Worm (Caenorhabditis elegans) whole organism, early embryonic: Measurements from ENCODE around the gene srh-255.

Experiments used
- B0310.2 ChIP-seq: sonication (generic microtip); optimal IDR thresholded peaks from 2 replicates; lab custom pipeline; 2016; ENCODE audit warnings: mild to moderate bottlenecking, missing genetic modification characterization, missing compliant biosample characterization
- F13C5.2 ChIP-seq: sonication (generic microtip); optimal IDR thresholded peaks from 2 replicates; lab custom pipeline; 2017; ENCODE audit warnings: mild to moderate bottlenecking, missing genetic modification characterization, inconsistent platforms, missing compliant biosample characterization
- aly-1 ChIP-seq: sonication (generic microtip); optimal IDR thresholded peaks from 2 replicates; lab custom pipeline; 2016; ENCODE audit warnings: missing genetic modification characterization, missing compliant biosample characterization
- ama-1 ChIP-seq: fragments of 150-350 bp; optimal IDR thresholded peaks from 2 replicates; lab custom pipeline; 2014
- ceh-13 ChIP-seq: fragments of 200-800 bp; sonication (Bioruptor generic); optimal IDR thresholded peaks from 2 replicates; lab custom pipeline; 2018; ENCODE audit warnings: mild to moderate bottlenecking, missing genetic modification characterization, missing compliant biosample characterization
- ceh-36 ChIP-seq: sonication (generic microtip); optimal IDR thresholded peaks from 2 replicates; lab custom pipeline; 2016; ENCODE audit warnings: missing genetic modification characterization, inconsistent platforms, missing compliant biosample characterization
- ets-7 ChIP-seq: sonication (generic microtip); optimal IDR thresholded peaks from 2 replicates; lab custom pipeline; 2016; ENCODE audit warnings: missing genotype, missing genetic modification characterization, missing compliant biosample characterization
- flt-1 ChIP-seq: fragments of 200-800 bp; sonication (Bioruptor generic); IDR thresholded peaks from 2 replicates; pipeline ENCODE4 v1.3.6; 2022; ENCODE audit warnings: missing genetic modification characterization, missing compliant biosample characterization
- hmbx-1 ChIP-seq: sonication (generic microtip); optimal IDR thresholded peaks from 2 replicates; lab custom pipeline; 2016; ENCODE audit warnings: mild to moderate bottlenecking, missing genetic modification characterization, missing compliant biosample characterization
- hmg-4 ChIP-seq: fragments of 200-800 bp; sonication (Bioruptor generic); optimal IDR thresholded peaks from 2 replicates; lab custom pipeline; 2018; ENCODE audit warnings: mild to moderate bottlenecking, missing genetic modification characterization, missing compliant biosample characterization
- hnd-1 ChIP-seq: sonication (generic microtip); optimal IDR thresholded peaks from 2 replicates; lab custom pipeline; 2016; ENCODE audit warnings: missing genetic modification characterization, missing compliant biosample characterization
- pes-1 ChIP-seq: fragments of 200-800 bp; sonication (Bioruptor generic); IDR thresholded peaks from 2 replicates; pipeline ENCODE4 v1.3.6; 2022; ENCODE audit warnings: missing genetic modification reagents, missing genetic modification characterization, missing compliant biosample characterization
- scrt-1 ChIP-seq: fragments of 200-800 bp; sonication (Bioruptor generic); IDR thresholded peaks from 2 replicates; pipeline ENCODE4 v1.3.6; 2022; ENCODE audit warnings: missing genetic modification characterization, missing compliant biosample characterization
- sea-1 ChIP-seq: fragments of 200-800 bp; sonication (Bioruptor generic); conservative IDR thresholded peaks from 2 replicates; pipeline ENCODE4 v1.3.6; 2022; ENCODE audit warnings: missing genetic modification characterization, missing compliant biosample characterization
- tbx-11 ChIP-seq: fragments of 200-800 bp; sonication (Bioruptor generic); IDR thresholded peaks from 2 replicates; pipeline ENCODE4 v1.3.6; 2022; ENCODE audit warnings: missing genetic modification characterization, missing compliant biosample characterization
- tbx-37 ChIP-seq: fragments of 200-800 bp; sonication (Bioruptor generic); conservative IDR thresholded peaks from 2 replicates; pipeline ENCODE4 v1.3.6; 2022; ENCODE audit warnings: missing genetic modification reagents, missing genetic modification characterization, missing compliant biosample characterization
- tra-4 ChIP-seq: sonication (generic microtip); optimal IDR thresholded peaks from 2 replicates; lab custom pipeline; 2017; ENCODE audit warnings: missing genetic modification characterization, missing compliant biosample characterization

The srh-255 gene

ce11 chrV:17075900-17076299, 11.1 kb downstream of the srh-255 start, which contains the start of gene str-125:
Gene str-125 (minus strand): TSS chrV:17076000.
- TF ChIP-seq tra-4 (no peak), pes-1 (GFP tag; lab: Robert Waterston, UW) (no peak), flt-1 (GFP tag; lab: Robert Waterston, UW) (no peak)

DNA sequence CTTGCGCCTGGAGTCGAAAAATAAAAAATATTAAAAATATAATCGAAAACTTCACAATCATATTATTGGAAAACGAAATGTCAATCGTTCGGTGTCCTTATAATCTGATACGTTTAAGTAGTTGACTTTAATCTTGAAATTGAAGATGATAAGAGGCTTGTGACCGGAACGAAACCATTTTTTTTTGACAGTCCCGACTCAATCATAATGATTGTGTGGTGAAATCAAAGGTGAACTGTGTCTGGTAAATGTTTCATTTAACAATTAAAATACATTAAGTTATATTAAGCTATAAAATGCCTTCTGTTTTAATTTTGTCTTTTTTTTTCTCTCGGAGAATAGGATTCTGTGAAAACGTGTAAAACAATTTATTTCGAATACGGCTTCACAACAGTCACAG, 13.1 kb downstream of the srh-255 start, which contains the start of gene T05E12.3:
Gene T05E12.3, minus strand, starts transcription at position 101 of the 400 bp plus-strand sequence.
- no peak for TF ChIP-seq ets-7
- TF ChIP-seq tbx-11 (GFP tag; lab: Robert Waterston, UW), result no peak

DNA sequence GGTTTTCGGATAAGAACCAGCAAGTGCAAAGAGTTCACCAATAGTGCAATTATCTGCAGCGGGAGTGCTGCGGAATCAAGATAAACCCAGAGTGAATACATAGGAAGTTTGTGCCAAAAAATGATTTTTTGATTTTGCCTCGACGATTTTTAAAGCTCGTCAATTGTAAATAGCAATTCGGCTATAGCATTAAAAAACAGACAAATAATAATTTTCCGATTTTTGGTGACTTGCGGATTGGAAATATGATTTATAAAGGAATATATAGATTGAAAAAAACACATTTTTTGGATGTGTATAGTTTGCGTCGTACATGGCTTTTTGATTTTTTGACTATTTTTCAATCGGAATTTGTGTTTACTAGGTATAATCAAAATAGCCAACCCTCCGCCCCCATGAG, 15.0 kb downstream of the srh-255 start, which contains the start of gene srw-20:
Gene srw-20, minus strand, starts transcription at position 101 of the 400 bp plus-strand sequence.
- TF ChIP-seq sea-1 (GFP tag; lab: Robert Waterston, UW) (no peak), ama-1 (lab: Kevin White, UChicago) (no peak), ets-7 (no peak), B0310.2 (tag; lab: Kevin White, UChicago) (no peak), tbx-37 (no peak), scrt-1 (no peak)

ce11 chrV:17082718-17083117, 17.9 kb downstream of the srh-255 start, which contains the start of gene T05E12.9:
Gene T05E12.9 (minus strand): TSS chrV:17082818.
- TF ChIP-seq pes-1 (GFP tag; lab: Robert Waterston, UW), result no peak
- no peak for TF ChIP-seq ets-7
- TF ChIP-seq tbx-37, result no peak
- no peak for TF ChIP-seq B0310.2 (tag; lab: Kevin White, UChicago)
- TF ChIP-seq ceh-13 (GFP tag; lab: Kevin White, UChicago), result no peak
- TF ChIP-seq flt-1 (GFP tag; lab: Robert Waterston, UW), result no peak
- TF ChIP-seq hmbx-1 (tag; lab: Kevin White, UChicago), result no peak
- no peak for TF ChIP-seq F13C5.2 (tag; lab: Kevin White, UChicago)
- TF ChIP-seq aly-1 (tag; lab: Kevin White, UChicago), result no peak
- TF ChIP-seq hnd-1 (tag; lab: Kevin White, UChicago), result no peak
- no peak for TF ChIP-seq tra-4
- TF ChIP-seq sea-1 (GFP tag; lab: Robert Waterston, UW), result no peak
- no peak for TF ChIP-seq ama-1 (lab: Kevin White, UChicago)
- no peak for TF ChIP-seq tbx-11 (GFP tag; lab: Robert Waterston, UW)
- TF ChIP-seq hmg-4 (GFP tag; lab: Kevin White, UChicago), result no peak
- TF ChIP-seq ceh-36 (tag; lab: Kevin White, UChicago), result no peak
- no peak for TF ChIP-seq scrt-1

DNA sequence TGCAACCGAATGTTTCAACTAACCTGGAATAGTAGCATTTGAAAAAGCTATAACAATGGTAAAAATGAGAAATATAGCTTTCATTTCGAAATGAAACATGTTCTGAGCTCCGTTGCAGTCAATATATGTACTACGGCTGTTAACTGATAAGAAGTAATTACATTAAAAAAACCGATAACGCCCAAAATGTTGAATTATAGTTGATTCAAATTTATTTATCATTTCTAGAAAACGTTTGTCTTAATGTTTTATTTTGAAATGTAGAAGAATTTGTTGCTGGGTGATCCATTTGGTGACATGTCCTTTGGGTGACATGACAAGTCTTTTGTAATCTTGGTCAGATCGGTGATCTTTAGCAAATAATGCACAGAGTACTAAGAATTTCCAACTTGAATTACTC, 24.6 kb downstream of the srh-255 start, which contains the start of gene T05E12.6:
Gene T05E12.6, minus strand, starts transcription at position 101 of the 400 bp plus-strand sequence.
- no peak for TF ChIP-seq sea-1 (GFP tag; lab: Robert Waterston, UW)
- no peak for TF ChIP-seq tbx-37
- no peak for TF ChIP-seq hmbx-1 (tag; lab: Kevin White, UChicago)
- no peak for TF ChIP-seq hnd-1 (tag; lab: Kevin White, UChicago)
- TF ChIP-seq tra-4, result no peak
- TF ChIP-seq aly-1 (tag; lab: Kevin White, UChicago), result no peak
- no peak for TF ChIP-seq ceh-36 (tag; lab: Kevin White, UChicago)
- no peak for TF ChIP-seq F13C5.2 (tag; lab: Kevin White, UChicago)
- no peak for TF ChIP-seq ets-7
- TF ChIP-seq B0310.2 (tag; lab: Kevin White, UChicago), result no peak
- no peak for TF ChIP-seq flt-1 (GFP tag; lab: Robert Waterston, UW)
- no peak for TF ChIP-seq pes-1 (GFP tag; lab: Robert Waterston, UW)
- TF ChIP-seq tbx-11 (GFP tag; lab: Robert Waterston, UW), result no peak
- TF ChIP-seq scrt-1, result no peak
- TF ChIP-seq ama-1 (lab: Kevin White, UChicago), result no peak
- no peak for TF ChIP-seq ceh-13 (GFP tag; lab: Kevin White, UChicago)
- no peak for TF ChIP-seq hmg-4 (GFP tag; lab: Kevin White, UChicago)

DNA sequence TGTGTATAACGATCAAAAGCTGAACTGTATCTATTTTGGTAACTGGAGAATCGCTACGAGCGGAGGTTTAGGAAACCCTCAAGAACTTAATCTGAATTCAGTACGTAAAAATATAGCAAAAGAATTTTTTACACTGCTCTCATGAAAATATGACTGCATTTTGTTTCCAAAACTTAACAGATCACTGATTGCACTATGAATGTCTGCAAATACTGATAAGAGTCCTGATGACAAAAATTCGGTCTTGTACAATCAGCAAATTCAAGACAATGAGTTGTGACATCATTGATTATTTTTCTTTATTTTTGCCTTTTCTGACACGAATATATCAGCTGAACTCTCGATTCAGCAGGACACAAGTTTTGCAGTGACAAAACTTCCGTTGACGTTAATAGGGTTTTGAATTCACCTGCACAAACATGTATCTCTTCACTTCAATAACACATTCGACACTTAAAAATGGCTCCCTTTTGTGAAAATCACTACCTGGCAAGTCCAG, 25.2 kb downstream of the srh-255 start, which contains the start of gene srh-237:
Gene srh-237, plus strand, starts transcription at position 449 of the 499 bp plus-strand sequence.
- TF ChIP-seq sea-1 (GFP tag; lab: Robert Waterston, UW) (no peak), tra-4 (no peak), hmg-4 (GFP tag; lab: Kevin White, UChicago) (no peak), ceh-13 (GFP tag; lab: Kevin White, UChicago) (no peak), ceh-36 (tag; lab: Kevin White, UChicago) (no peak), hnd-1 (tag; lab: Kevin White, UChicago) (no peak), pes-1 (GFP tag; lab: Robert Waterston, UW) (no peak), B0310.2 (tag; lab: Kevin White, UChicago) (no peak), scrt-1 (no peak), aly-1 (tag; lab: Kevin White, UChicago) (no peak), ama-1 (lab: Kevin White, UChicago) (no peak), tbx-11 (GFP tag; lab: Robert Waterston, UW) (no peak), flt-1 (GFP tag; lab: Robert Waterston, UW) (no peak), ets-7 (no peak), hmbx-1 (tag; lab: Kevin White, UChicago) (no peak), F13C5.2 (tag; lab: Kevin White, UChicago) (no peak), tbx-37 (no peak)

DNA sequence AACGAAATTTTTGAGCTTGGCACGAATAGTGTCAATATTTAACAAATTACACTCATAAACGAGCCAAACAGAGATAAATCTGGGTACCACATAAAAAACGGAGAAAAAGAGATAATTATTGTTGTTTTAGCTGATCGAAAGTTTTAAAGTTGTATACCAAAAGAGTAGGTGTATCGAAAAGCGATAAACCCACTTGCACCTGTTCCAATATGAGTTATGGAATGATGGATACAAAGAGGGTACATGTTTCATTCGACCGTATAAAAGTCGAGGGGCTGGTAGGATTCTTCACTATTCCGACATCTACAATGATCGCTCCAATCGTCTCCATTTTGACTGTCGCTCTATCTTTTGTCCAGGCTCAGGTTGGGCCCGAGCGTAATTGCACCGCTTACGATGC, 27.5 kb downstream of the srh-255 start, which contains the start of gene ZK218.1:
Gene ZK218.1, plus strand, starts transcription at position 301 of the 400 bp plus-strand sequence.
- TF ChIP-seq scrt-1 (no peak), flt-1 (GFP tag; lab: Robert Waterston, UW) (no peak), hmg-4 (GFP tag; lab: Kevin White, UChicago) (no peak), sea-1 (GFP tag; lab: Robert Waterston, UW) (no peak), tbx-11 (GFP tag; lab: Robert Waterston, UW) (no peak), tbx-37 (no peak), B0310.2 (tag; lab: Kevin White, UChicago) (no peak), hmbx-1 (tag; lab: Kevin White, UChicago) (no peak), ets-7 (no peak), ceh-13 (GFP tag; lab: Kevin White, UChicago) (no peak), pes-1 (GFP tag; lab: Robert Waterston, UW) (no peak), tra-4 (no peak), ceh-36 (tag; lab: Kevin White, UChicago) (no peak), ama-1 (lab: Kevin White, UChicago) (no peak), aly-1 (tag; lab: Kevin White, UChicago) (no peak), F13C5.2 (tag; lab: Kevin White, UChicago) (no peak)
